Worm (Caenorhabditis elegans): Measurements from ENCODE around the gene cri-3.

The cri-3 gene

ce11 chrIII:3426741-3427140, 30.6 kb downstream of the cri-3 start (continued):
- TF ChIP-seq K11D2.4 (GFP tag; IDR thresholded peaks at IDR 0.05) (no peak), hrde-1 (tag; optimal IDR thresholded peaks at IDR 0.05; ENCODE audit: borderline replicate concordance) (peak; percentile 2), lin-26 (GFP tag; IDR thresholded peaks at IDR 0.05) (peak; percentile 88), K12H6.12 (tag; optimal IDR thresholded peaks at IDR 0.05) (no peak), T26A5.8 (tag; optimal IDR thresholded peaks at IDR 0.05) (no peak), ccch-3 (GFP tag; optimal IDR thresholded peaks at IDR 0.05) (no peak), xnd-1 (tag; optimal IDR thresholded peaks at IDR 0.05) (no peak), Y67H2A.10 (GFP tag; conservative IDR thresholded peaks at IDR 0.05) (no peak), fkh-3 (tag; optimal IDR thresholded peaks at IDR 0.05) (no peak), F55B11.4 (tag; optimal IDR thresholded peaks at IDR 0.05; ENCODE audit: borderline replicate concordance, insufficient read depth) (no peak), atf-7 (tag; optimal IDR thresholded peaks at IDR 0.05) (no peak), madf-3 (GFP tag; IDR thresholded peaks at IDR 0.05) (no peak), ztf-22 (GFP tag; optimal IDR thresholded peaks at IDR 0.05) (no peak), somi-1 (GFP tag; optimal IDR thresholded peaks at IDR 0.05) (no peak), F52B5.7 (tag; optimal IDR thresholded peaks at IDR 0.05) (no peak), Y95B8A.8 (GFP tag; IDR thresholded peaks at IDR 0.05) (no peak), ceh-58 (GFP tag; IDR thresholded peaks at IDR 0.05) (no peak), mes-4 (tag; optimal IDR thresholded peaks at IDR 0.05) (no peak), ceh-40 (GFP tag; IDR thresholded peaks at IDR 0.05) (no peak), him-1 (tag; optimal IDR thresholded peaks at IDR 0.05) (peak; percentile 22), F57A8.1 (GFP tag; optimal IDR thresholded peaks at IDR 0.05) (no peak), B0019.2 (GFP tag; conservative IDR thresholded peaks at IDR 0.05) (no peak), egrh-3 (GFP tag; IDR thresholded peaks at IDR 0.05) (peak; percentile 64; the same call in 1 of the 2 replicates), Y53G8AR.9 (GFP tag; conservative IDR thresholded peaks at IDR 0.05) (no peak), sdz-38 (tag; optimal IDR thresholded peaks at IDR 0.05) (no peak), dpl-1 (GFP tag; optimal IDR thresholded peaks at IDR 0.05) (no peak), ztf-6 (GFP tag; IDR thresholded peaks at IDR 0.05) (peak; percentile 62; the same call in 1 of the 2 replicates), gei-17 (GFP tag; optimal IDR thresholded peaks at IDR 0.05) (no peak), attf-3 (GFP tag; conservative IDR thresholded peaks at IDR 0.05) (no peak), ztf-26 (tag; optimal IDR thresholded peaks at IDR 0.05) (no peak), F10E7.11 (tag; optimal IDR thresholded peaks at IDR 0.05) (no peak), chd-7 (tag; optimal IDR thresholded peaks at IDR 0.05) (peak; percentile 40), lin-40 (tag; optimal IDR thresholded peaks at IDR 0.05) (no peak), bed-2 (GFP tag; IDR thresholded peaks at IDR 0.05) (no peak), egl-18 (GFP tag; IDR thresholded peaks at IDR 0.05) (no peak), rec-8 (tag; optimal IDR thresholded peaks at IDR 0.05) (no peak), lag-1 (GFP tag; IDR thresholded peaks at IDR 0.05) (no peak), attf-6 (GFP tag; IDR thresholded peaks at IDR 0.05) (no peak), Y56A3A.18 (GFP tag; IDR thresholded peaks at IDR 0.05) (0 out of 2 replicates have a peak, but pooled peaks have one; percentile 42), cebp-1 (GFP tag; IDR thresholded peaks at IDR 0.05) (no peak), cebp-1 (tag; optimal IDR thresholded peaks at IDR 0.05) (peak; percentile 10), efl-1 (GFP tag; optimal IDR thresholded peaks at IDR 0.05) (no peak), F22D6.2 (tag; optimal IDR thresholded peaks at IDR 0.05) (no peak), madf-6 (GFP tag; IDR thresholded peaks at IDR 0.05) (peak; percentile 47; the same call in 1 of the 2 replicates), bed-1 (GFP tag; IDR thresholded peaks at IDR 0.05) (no peak), Y53F4B.3 (GFP tag; IDR thresholded peaks at IDR 0.05) (no peak), tbx-9 (tag; optimal IDR thresholded peaks at IDR 0.05; ENCODE audit: borderline replicate concordance) (no peak), ztf-25 (GFP tag; IDR thresholded peaks at IDR 0.05) (0 out of 2 replicates have a peak, but pooled peaks have one; percentile 37), D2030.7 (GFP tag; IDR thresholded peaks at IDR 0.05) (no peak), ztf-3 (GFP tag; optimal IDR thresholded peaks at IDR 0.05) (no peak)
